Fruit fly (Drosophila melanogaster) whole organism, adult: ENCODE data around the gene CG7275.

Source experiments
- CG12768 ChIP-seq: fragments of 200-800 bp; sonication (Bioruptor generic); optimal IDR thresholded peaks from 2 replicates; lab custom pipeline; 2017; ENCODE audit warnings: missing biosample characterization, missing genetic modification characterization, mild to moderate bottlenecking, moderate library complexity, missing genetic modification reagents
- CG7045 ChIP-seq: fragments of 200-800 bp; sonication (Bioruptor generic); optimal IDR thresholded peaks from 2 replicates; lab custom pipeline; 2017; ENCODE audit warnings: missing biosample characterization, mild to moderate bottlenecking, missing genetic modification characterization
- Crg-1 ChIP-seq: fragments of 200-800 bp; sonication (Bioruptor generic); optimal IDR thresholded peaks from 2 replicates; lab custom pipeline; 2016; ENCODE audit warnings: missing biosample characterization, missing genetic modification characterization
- Hr96 ChIP-seq: fragments of 200-800 bp; sonication (Bioruptor generic); optimal IDR thresholded peaks from 2 replicates; lab custom pipeline; 2016; ENCODE audit warnings: missing biosample characterization, missing genetic modification characterization
- ovo ChIP-seq: fragments of 200-800 bp; sonication (Bioruptor generic); optimal IDR thresholded peaks from 2 replicates; lab custom pipeline; 2016; ENCODE audit warnings: missing biosample characterization, missing genetic modification characterization

dm6 chr3L:15485302-15485701 lies 13.5 kb upstream of the CG7275 start, which contains the start of gene Ran-like:
- TF ChIP-seq ovo (GFP tag; lab: Kevin White, UChicago) (no peak), CG12768 (GFP tag; lab: Kevin White, UChicago) (no peak), Hr96 (GFP tag; lab: Kevin White, UChicago) (no peak), Crg-1 (no peak), CG7045 (GFP tag; lab: Kevin White, UChicago) (no peak)
